Fruit fly (Drosophila melanogaster): ENCODE measurements around the gene for.

for gene

dm6 chr2L:3587907-3588733 lies 68.6 kb downstream of the for start (continued):
- TF ChIP-seq CG31388 (GFP tag; optimal IDR thresholded peaks at IDR 0.05) (peak; percentile 53), bsh (GFP tag; optimal IDR thresholded peaks at IDR 0.05) (peak; percentile 42 to 92), Lpt (GFP tag; optimal IDR thresholded peaks at IDR 0.05) (no peak), CG11504 (tag; optimal IDR thresholded peaks at IDR 0.05) (peak; percentile 98), unpg (GFP tag; optimal IDR thresholded peaks at IDR 0.05) (peak; percentile 87), Xrp1 (GFP tag; IDR thresholded peaks at IDR 0.05) (peak; percentile 96), CG7963 (GFP tag; IDR thresholded peaks at IDR 0.05; ENCODE audit: partially characterized antibody) (no peak), wdn (GFP tag; IDR thresholded peaks at IDR 0.05) (no peak), abd-A (tag; optimal IDR thresholded peaks at IDR 0.05) (peak; percentile 93), Neu2 (GFP tag; optimal IDR thresholded peaks at IDR 0.05; ENCODE audit: borderline replicate concordance) (no peak), Dip3 (GFP tag; optimal IDR thresholded peaks at IDR 0.05) (no peak), klu (GFP tag; IDR thresholded peaks at IDR 0.05) (peak; percentile 50), hth (optimal IDR thresholded peaks at IDR 0.05) (no peak), peb (GFP tag; IDR thresholded peaks at IDR 0.05) (peak; percentile 68), Ets65A (GFP tag) (peak; percentile 73), p53 (GFP tag; optimal IDR thresholded peaks at IDR 0.05) (no peak), CG7839 (tag; optimal IDR thresholded peaks at IDR 0.05) (peak; percentile 89), ase (GFP tag; IDR thresholded peaks at IDR 0.05) (peak; percentile 60; the same call in 2 of the 3 replicates), ken (GFP tag; IDR thresholded peaks at IDR 0.05) (peak; percentile 32; the same call in 1 of the 3 replicates), cas (GFP tag; IDR thresholded peaks at IDR 0.05) (no peak), hkb (optimal IDR thresholded peaks at IDR 0.05) (no peak), hkb (GFP tag; IDR thresholded peaks at IDR 0.05) (peak; percentile 79), CG17612 (GFP tag; IDR thresholded peaks at IDR 0.05) (no peak), Lhr (GFP tag; optimal IDR thresholded peaks at IDR 0.05) (peak; percentile 74), maf-S (GFP tag; optimal IDR thresholded peaks at IDR 0.05) (no peak), ci (GFP tag; IDR thresholded peaks at IDR 0.05) (peak; percentile 88), tna (GFP tag; IDR thresholded peaks at IDR 0.05; ENCODE audit: partially characterized antibody) (no peak), Bdp1 (GFP tag; optimal IDR thresholded peaks at IDR 0.05) (no peak), Bteb2 (GFP tag; optimal IDR thresholded peaks at IDR 0.05) (no peak), tx (GFP tag; optimal IDR thresholded peaks at IDR 0.05) (no peak), CG10543 (GFP tag; optimal IDR thresholded peaks at IDR 0.05) (no peak), MBD-R2 (GFP tag; IDR thresholded peaks at IDR 0.05) (no peak), CG9609 (GFP tag; optimal IDR thresholded peaks at IDR 0.05) (no peak), nau (GFP tag; optimal IDR thresholded peaks at IDR 0.05) (peak; percentile 43), Sry-β (GFP tag; optimal IDR thresholded peaks at IDR 0.05) (peak; percentile 42), CG9727 (GFP tag; optimal IDR thresholded peaks at IDR 0.05) (peak; percentile 95), CG30020 (tag; optimal IDR thresholded peaks at IDR 0.05) (peak; percentile 52), NfI (GFP tag; optimal IDR thresholded peaks at IDR 0.05) (peak; percentile 50), CG17328 (GFP tag; IDR thresholded peaks at IDR 0.05) (peak; percentile 91), CG7928 (GFP tag; optimal IDR thresholded peaks at IDR 0.05) (no peak), onecut (GFP tag; IDR thresholded peaks at IDR 0.05) (peak; percentile 73; the same call in 1 of the 2 replicates), inv (GFP tag; IDR thresholded peaks at IDR 0.05; ENCODE audit: partially characterized antibody) (no peak), CG12299 (tag; optimal IDR thresholded peaks at IDR 0.05) (peak; percentile 34), luna (GFP tag; optimal IDR thresholded peaks at IDR 0.05) (no peak), kah (GFP tag; optimal IDR thresholded peaks at IDR 0.05) (peak; percentile 52), CG9797 (GFP tag; optimal IDR thresholded peaks at IDR 0.05) (no peak), stwl (tag; optimal IDR thresholded peaks at IDR 0.05) (no peak), bab2 (GFP tag; optimal IDR thresholded peaks at IDR 0.05) (no peak), sqz (GFP tag; optimal IDR thresholded peaks at IDR 0.05) (peak; percentile 79), CG12769 (tag; optimal IDR thresholded peaks at IDR 0.05) (peak; percentile 21)
